Worm (Caenorhabditis elegans) whole organism, L2 larva: ENCODE results near the gene F43C11.3.

ENCODE experiments used
- C34F6.9 ChIP-seq: fragments of 150-350 bp; optimal IDR thresholded peaks from 2 replicates; lab custom pipeline; 2014; ENCODE audit warnings: missing biosample characterization, missing genetic modification characterization
- ama-1 ChIP-seq: fragments of 150-350 bp; optimal IDR thresholded peaks from 2 replicates; lab custom pipeline; 2018; ENCODE audit warnings: inconsistent platforms
- lin-13 ChIP-seq: fragments of 150-350 bp; optimal IDR thresholded peaks from 2 replicates; lab custom pipeline; 2014; ENCODE audit warnings: missing biosample characterization, missing genetic modification reagents, missing genetic modification characterization
- lin-39 ChIP-seq: fragments of 150-350 bp; optimal IDR thresholded peaks from 2 replicates; lab custom pipeline; 2014; ENCODE audit warnings: missing biosample characterization, missing genetic modification reagents, missing genetic modification characterization
- mdl-1 ChIP-seq, 2 experiments: fragments of 150-350 bp in 1 of 2; sonication (generic microtip) in 1 of 2; optimal IDR thresholded peaks; 2 replicates each; lab custom pipeline; 2017; ENCODE audit warnings: missing biosample characterization in 2 of 2, missing genetic modification characterization in 2 of 2
- nhr-10 ChIP-seq: sonication (generic microtip); optimal IDR thresholded peaks from 2 replicates; lab custom pipeline; 2017; ENCODE audit warnings: missing biosample characterization, missing genetic modification characterization
- nhr-12 ChIP-seq: fragments of 150-350 bp; optimal IDR thresholded peaks from 2 replicates; lab custom pipeline; 2014; ENCODE audit warnings: missing biosample characterization, missing genetic modification characterization
- nhr-23 ChIP-seq: fragments of 150-350 bp; optimal IDR thresholded peaks from 2 replicates; lab custom pipeline; 2014; ENCODE audit warnings: missing biosample characterization, missing genetic modification reagents, missing genetic modification characterization
- nhr-237 ChIP-seq: fragments of 150-350 bp; optimal IDR thresholded peaks from 2 replicates; lab custom pipeline; 2014; ENCODE audit warnings: missing biosample characterization, missing genetic modification characterization
- nhr-77 ChIP-seq: fragments of 150-350 bp; optimal IDR thresholded peaks from 2 replicates; lab custom pipeline; 2014; ENCODE audit warnings: missing biosample characterization, missing genetic modification characterization
- sem-4 ChIP-seq: fragments of 150-350 bp; optimal IDR thresholded peaks from 2 replicates; lab custom pipeline; 2014; ENCODE audit warnings: missing biosample characterization, missing genetic modification reagents, missing genetic modification characterization
- unc-39 ChIP-seq: fragments of 150-350 bp; optimal IDR thresholded peaks from 2 replicates; lab custom pipeline; 2014; ENCODE audit warnings: missing biosample characterization, missing genetic modification characterization
- unc-62 ChIP-seq: fragments of 150-350 bp; optimal IDR thresholded peaks from 2 replicates; lab custom pipeline; 2014; ENCODE audit warnings: missing biosample characterization, missing genetic modification reagents, missing genetic modification characterization
- ztf-11 ChIP-seq: sonication (generic microtip); optimal IDR thresholded peaks from 2 replicates; lab custom pipeline; 2017; ENCODE audit warnings: missing biosample characterization, missing genetic modification characterization

DNA sequence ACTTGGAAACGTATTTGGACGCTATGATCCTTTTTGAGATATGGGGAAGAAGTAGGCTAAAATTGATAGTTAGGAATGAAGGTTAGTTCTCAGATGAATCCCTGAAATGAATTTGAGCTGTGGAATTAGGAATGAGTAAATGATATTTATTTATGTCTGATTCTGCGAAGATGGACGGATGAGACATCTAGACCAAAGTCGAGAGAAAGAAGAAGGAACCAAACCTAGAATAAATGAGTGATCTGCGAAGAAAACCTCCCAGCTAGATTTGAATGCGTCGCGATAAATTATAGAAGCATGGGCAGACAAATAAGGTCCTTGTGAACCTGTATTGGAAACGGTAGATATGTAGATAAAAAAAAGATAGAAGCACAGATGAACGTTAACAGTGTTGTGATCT is 6.9 kb downstream of the F43C11.3 start, which contains the start of gene F43C11.16:
- TF ChIP-seq lin-13 (GFP tag; lab: Kevin White, UChicago) = no peak
- no peak for TF ChIP-seq nhr-23 (tag; lab: Kevin White, UChicago)
- no peak for TF ChIP-seq sem-4 (tag; lab: Kevin White, UChicago)
- TF ChIP-seq nhr-237 = no peak
- TF ChIP-seq ama-1 (lab: Kevin White, UChicago) = no peak
- no peak for TF ChIP-seq unc-62 (GFP tag; lab: Kevin White, UChicago)
- TF ChIP-seq nhr-10 (tag; lab: Kevin White, UChicago) = no peak
- TF ChIP-seq C34F6.9 (tag; lab: Kevin White, UChicago) = no peak
- no peak for TF ChIP-seq ztf-11
- TF ChIP-seq nhr-12 (tag; lab: Kevin White, UChicago) = no peak
- TF ChIP-seq unc-39 (tag; lab: Kevin White, UChicago) = no peak
- no peak for TF ChIP-seq nhr-77 (tag; lab: Kevin White, UChicago)
- no peak for TF ChIP-seq lin-39 (tag; lab: Kevin White, UChicago)
- no peak for TF ChIP-seq mdl-1 (tag; optimal IDR thresholded peaks at IDR 0.05; lab: Kevin White, UChicago)
